Fruit fly (Drosophila melanogaster) whole organism, embryonic: ENCODE data around the gene CG5157.
A peak's percentile ranks its signal among the peaks of the same experiment; 100 is the strongest.

Experiments used
- CG1233 ChIP-seq: fragments of 200-800 bp; sonication (Bioruptor generic); optimal IDR thresholded peaks from 4 replicates; lab custom pipeline; 2018; ENCODE audit warnings: missing biosample characterization, mild to moderate bottlenecking, missing genetic modification characterization
- CG12659 ChIP-seq: fragments of 200-800 bp; sonication (Bioruptor generic); optimal IDR thresholded peaks from 3 replicates; lab custom pipeline; 2017; ENCODE audit warnings: mild to moderate bottlenecking, missing biosample characterization, missing genetic modification reagents, missing genetic modification characterization
- CG16779 ChIP-seq: fragments of 200-800 bp; sonication (Bioruptor generic); IDR thresholded peaks from 2 replicates; pipeline ENCODE4 v1.3.6; 2022; ENCODE audit warnings: missing biosample characterization, missing genetic modification characterization
- CG16813 ChIP-seq: fragments of 200-800 bp; sonication (Bioruptor generic); IDR thresholded peaks from 3 replicates; pipeline ENCODE4 v1.3.6; 2022; ENCODE audit warnings: missing biosample characterization, missing genetic modification characterization; ENCODE audit not compliant: partially characterized antibody
- CG1792 ChIP-seq: fragments of 200-800 bp; sonication (Bioruptor generic); optimal IDR thresholded peaks from 2 replicates; lab custom pipeline; 2016; ENCODE audit warnings: missing biosample characterization, missing genetic modification characterization
- CG18262 ChIP-seq: fragments of 200-800 bp; optimal IDR thresholded peaks from 3 replicates; lab custom pipeline; 2019; ENCODE audit warnings: missing biosample characterization, mild to moderate bottlenecking, missing genetic modification characterization, moderate library complexity
- CG2199 ChIP-seq: fragments of 200-800 bp; sonication (Bioruptor generic); IDR thresholded peaks from 3 replicates; pipeline ENCODE4 v1.3.6; 2022; ENCODE audit warnings: missing biosample characterization, missing genetic modification characterization
- CG30403 ChIP-seq: fragments of 200-800 bp; sonication (Bioruptor generic); optimal IDR thresholded peaks from 3 replicates; lab custom pipeline; 2016; ENCODE audit warnings: missing biosample characterization, missing genetic modification characterization
- CG32532 ChIP-seq: fragments of 200-800 bp; sonication (Bioruptor generic); IDR thresholded peaks from 2 replicates; pipeline ENCODE4 v1.3.6; 2022; ENCODE audit warnings: missing biosample characterization, missing genetic modification characterization
- CG4328 ChIP-seq: fragments of 200-800 bp; sonication (Bioruptor generic); optimal IDR thresholded peaks from 3 replicates; lab custom pipeline; 2017; ENCODE audit warnings: missing biosample characterization, missing genetic modification reagents, missing genetic modification characterization
- CG4730 ChIP-seq: fragments of 200-800 bp; sonication (Bioruptor generic); IDR thresholded peaks from 2 replicates; pipeline ENCODE4 v1.3.6; 2022; ENCODE audit warnings: missing biosample characterization, missing genetic modification characterization
- CG6683 ChIP-seq: fragments of 200-800 bp; sonication (Bioruptor generic); optimal IDR thresholded peaks from 2 replicates; lab custom pipeline; 2017; ENCODE audit warnings: missing biosample characterization, mild to moderate bottlenecking, missing genetic modification characterization, missing genetic modification reagents
- CG6854 ChIP-seq: fragments of 200-800 bp; sonication (Bioruptor generic); optimal IDR thresholded peaks from 3 replicates; lab custom pipeline; 2017; ENCODE audit warnings: missing biosample characterization, mild to moderate bottlenecking, missing genetic modification characterization
- CG8944 ChIP-seq: fragments of 200-800 bp; sonication (Bioruptor generic); optimal IDR thresholded peaks from 3 replicates; lab custom pipeline; 2016; ENCODE audit warnings: missing biosample characterization, missing genetic modification characterization
- CG9609 ChIP-seq: fragments of 200-800 bp; sonication (Bioruptor generic); optimal IDR thresholded peaks from 3 replicates; lab custom pipeline; 2016; ENCODE audit warnings: missing biosample characterization, missing genetic modification characterization
- CTCF ChIP-seq: fragments of 200-800 bp; sonication (Bioruptor generic); optimal IDR thresholded peaks from 2 replicates; lab custom pipeline; 2017; ENCODE audit warnings: missing biosample characterization, mild to moderate bottlenecking, missing genetic modification characterization, moderate library complexity
- D19A ChIP-seq: fragments of 200-800 bp; optimal IDR thresholded peaks from 3 replicates; lab custom pipeline; 2019; ENCODE audit warnings: missing biosample characterization, mild to moderate bottlenecking, missing genetic modification characterization, moderate library complexity
- Dad ChIP-seq: fragments of 200-800 bp; sonication (Bioruptor generic); optimal IDR thresholded peaks from 3 replicates; lab custom pipeline; 2016; ENCODE audit warnings: missing biosample characterization, missing genetic modification characterization
- Dref ChIP-seq: fragments of 200-800 bp; sonication (Bioruptor generic); IDR thresholded peaks from 2 replicates; pipeline ENCODE4 v1.3.6; 2022; ENCODE audit warnings: missing biosample characterization, missing genetic modification characterization
- Elba2 ChIP-seq: fragments of 200-800 bp; sonication (Bioruptor generic); optimal IDR thresholded peaks from 3 replicates; lab custom pipeline; 2016; ENCODE audit warnings: missing biosample characterization, missing genetic modification characterization
- H15 ChIP-seq: fragments of 200-800 bp; sonication (Bioruptor generic); IDR thresholded peaks from 3 replicates; pipeline ENCODE4 v1.3.6; 2022; ENCODE audit warnings: missing biosample characterization, missing genetic modification characterization
- HLH3B ChIP-seq: fragments of 200-800 bp; sonication (Bioruptor generic); IDR thresholded peaks from 2 replicates; pipeline ENCODE4 v1.3.6; 2022; ENCODE audit warnings: missing biosample characterization, missing genetic modification characterization
- Hand ChIP-seq: fragments of 200-800 bp; sonication (Bioruptor generic); optimal IDR thresholded peaks from 2 replicates; lab custom pipeline; 2017; ENCODE audit warnings: mild to moderate bottlenecking, missing biosample characterization, missing genetic modification reagents, missing genetic modification characterization
- Kr ChIP-seq: fragments of 200-800 bp; sonication (Bioruptor generic); optimal IDR thresholded peaks from 2 replicates; lab custom pipeline; 2017; ENCODE audit warnings: missing biosample characterization, mild to moderate bottlenecking, missing genetic modification characterization
- Myb ChIP-seq: fragments of 200-800 bp; sonication (Bioruptor generic); optimal IDR thresholded peaks from 2 replicates; lab custom pipeline; 2016; ENCODE audit warnings: missing biosample characterization, missing genetic modification characterization
- Poxn ChIP-seq: fragments of 200-800 bp; sonication (Bioruptor generic); IDR thresholded peaks from 2 replicates; pipeline ENCODE4 v1.3.6; 2022; ENCODE audit warnings: missing biosample characterization, missing genetic modification characterization
- Ravus ChIP-seq: fragments of 200-800 bp; sonication (Bioruptor generic); IDR thresholded peaks from 2 replicates; pipeline ENCODE4 v1.3.6; 2022; ENCODE audit warnings: missing biosample characterization, missing genetic modification characterization
- Sin3A ChIP-seq: fragments of >200 bp; optimal IDR thresholded peaks from 2 replicates; lab custom pipeline; 2018
- Sox100B ChIP-seq: fragments of 200-800 bp; sonication (Bioruptor generic); optimal IDR thresholded peaks from 3 replicates; lab custom pipeline; 2018; ENCODE audit warnings: missing biosample characterization, mild to moderate bottlenecking, missing genetic modification characterization
- Sox102F ChIP-seq: fragments of 200-800 bp; sonication (Bioruptor generic); optimal IDR thresholded peaks from 2 replicates; lab custom pipeline; 2018; ENCODE audit warnings: missing biosample characterization, mild to moderate bottlenecking, missing genetic modification characterization, moderate library complexity
- ap ChIP-seq: fragments of 200-800 bp; sonication (Bioruptor generic); IDR thresholded peaks from 2 replicates; pipeline ENCODE4 v1.3.6; 2022; ENCODE audit warnings: missing biosample characterization, missing genetic modification characterization
- az2 ChIP-seq: fragments of 200-800 bp; sonication (Bioruptor generic); optimal IDR thresholded peaks from 3 replicates; lab custom pipeline; 2016; ENCODE audit warnings: missing biosample characterization, missing genetic modification characterization
- bab2 ChIP-seq: fragments of 200-800 bp; sonication (Bioruptor generic); optimal IDR thresholded peaks from 2 replicates; lab custom pipeline; 2016; ENCODE audit warnings: missing biosample characterization, missing genetic modification characterization
- cg ChIP-seq: fragments of 200-800 bp; sonication (Bioruptor generic); optimal IDR thresholded peaks from 3 replicates; lab custom pipeline; 2019; ENCODE audit warnings: missing biosample characterization, mild to moderate bottlenecking, missing genetic modification characterization, moderate library complexity
- chm ChIP-seq: fragments of 200-800 bp; sonication (Bioruptor generic); IDR thresholded peaks from 2 replicates; pipeline ENCODE4 v1.3.6; 2022; ENCODE audit warnings: missing biosample characterization, missing genetic modification characterization
- dmrt99B ChIP-seq: fragments of 200-800 bp; sonication (Bioruptor generic); optimal IDR thresholded peaks from 2 replicates; lab custom pipeline; 2018; ENCODE audit warnings: missing biosample characterization, mild to moderate bottlenecking, missing genetic modification characterization, moderate library complexity
- dysf ChIP-seq: fragments of 200-800 bp; sonication (Bioruptor generic); IDR thresholded peaks from 3 replicates; pipeline ENCODE4 v1.3.6; 2022; ENCODE audit warnings: missing biosample characterization, missing genetic modification characterization
- eve ChIP-seq, 2 experiments: fragments of >200 bp; optimal IDR thresholded peaks; 2 replicates each; lab custom pipeline; 2017; ENCODE audit warnings: missing biosample characterization in 2 of 2, missing genetic modification characterization in 2 of 2
- fd64A ChIP-seq: fragments of 200-800 bp; sonication (Bioruptor generic); optimal IDR thresholded peaks from 3 replicates; lab custom pipeline; 2018; ENCODE audit warnings: missing biosample characterization, mild to moderate bottlenecking, missing genetic modification characterization
- fd96Cb ChIP-seq: fragments of 200-800 bp; sonication (Bioruptor generic); optimal IDR thresholded peaks from 2 replicates; lab custom pipeline; 2018; ENCODE audit warnings: missing biosample characterization, mild to moderate bottlenecking, missing genetic modification characterization, moderate library complexity
- fu2 ChIP-seq: fragments of 200-800 bp; sonication (Bioruptor generic); optimal IDR thresholded peaks from 2 replicates; lab custom pipeline; 2016; ENCODE audit warnings: missing biosample characterization, missing genetic modification characterization
- grn ChIP-seq: fragments of 200-800 bp; sonication (Bioruptor generic); optimal IDR thresholded peaks from 3 replicates; lab custom pipeline; 2017; ENCODE audit warnings: missing biosample characterization, missing genetic modification characterization
- her ChIP-seq: fragments of 200-800 bp; sonication (Bioruptor generic); optimal IDR thresholded peaks from 2 replicates; lab custom pipeline; 2016; ENCODE audit warnings: missing biosample characterization, missing genetic modification characterization
- pb ChIP-seq: fragments of 200-800 bp; sonication (Bioruptor generic); optimal IDR thresholded peaks from 3 replicates; lab custom pipeline; 2016; ENCODE audit warnings: missing biosample characterization, missing genetic modification characterization
- repo ChIP-seq: fragments of 200-800 bp; sonication (Bioruptor generic); optimal IDR thresholded peaks from 2 replicates; lab custom pipeline; 2016; ENCODE audit warnings: missing biosample characterization, missing genetic modification characterization
- slp2 ChIP-seq: fragments of 200-800 bp; sonication (Bioruptor generic); optimal IDR thresholded peaks from 2 replicates; lab custom pipeline; 2016; ENCODE audit warnings: missing biosample characterization, missing genetic modification characterization
- tll ChIP-seq, 2 experiments: fragments of 200-800 bp in 1 of 2; fragments of >200 bp in 1 of 2; sonication (Bioruptor generic) in 1 of 2; optimal IDR thresholded peaks; 2 replicates each; lab custom pipeline; 2017 to 2019; ENCODE audit warnings: missing biosample characterization in 2 of 2, missing genetic modification characterization in 2 of 2, mild to moderate bottlenecking in 1 of 2, moderate library complexity in 1 of 2
- ttk ChIP-seq: fragments of 200-800 bp; sonication (Bioruptor generic); IDR thresholded peaks from 2 replicates; pipeline ENCODE4 v2.1.2; 2022; ENCODE audit warnings: missing biosample characterization, missing genetic modification characterization
- tx ChIP-seq: fragments of 200-800 bp; sonication (Bioruptor generic); optimal IDR thresholded peaks from 2 replicates; lab custom pipeline; 2016; ENCODE audit warnings: missing biosample characterization, missing genetic modification characterization
- yki ChIP-seq: fragments of >200 bp; optimal IDR thresholded peaks from 3 replicates; lab custom pipeline; 2018
- zf30C ChIP-seq: fragments of 200-800 bp; sonication (Bioruptor generic); optimal IDR thresholded peaks from 3 replicates; lab custom pipeline; 2018; ENCODE audit warnings: missing biosample characterization, mild to moderate bottlenecking, missing genetic modification characterization

The CG5157 gene

dm6 chr3L:16113607-16114337 lies 23.9 kb downstream of the CG5157 start (continued):
- TF ChIP-seq CG4730 (GFP tag; lab: Robert Waterston, UW) (peak; percentile 52; the same call in 1 of the 2 replicates), CG16813 (GFP tag; lab: Robert Waterston, UW) (peak; percentile 70), Ravus (GFP tag; lab: Robert Waterston, UW) (no peak; the same call in 1 of the 2 replicates), grn (no peak), Sin3A (peak; percentile 62), zf30C (GFP tag; lab: Kevin White, UChicago) (no peak), chm (GFP tag; lab: Robert Waterston, UW) (peak; percentile 88), CG2199 (peak; percentile 78; the same call in 2 of the 3 replicates), CG1233 (GFP tag; lab: Kevin White, UChicago) (peak; percentile 79), Sox102F (no peak), Kr (GFP tag; lab: Kevin White, UChicago) (no peak), Dad (GFP tag; lab: Kevin White, UChicago) (peak; percentile 83), tll (GFP tag; optimal IDR thresholded peaks at IDR 0.05; lab: Kevin White, UChicago) (peak in 1 of 2 experiments; percentile 59), CG1792 (peak; percentile 86), dmrt99B (tag; lab: Kevin White, UChicago) (no peak), Poxn (0 out of 2 replicates have a peak, but pooled peaks have one; percentile 34), CG6854 (GFP tag; lab: Kevin White, UChicago) (peak; percentile 73), CG12659 (GFP tag; lab: Kevin White, UChicago) (peak; percentile 98), fu2 (GFP tag; lab: Kevin White, UChicago) (peak; percentile 82), CG8944 (GFP tag; lab: Kevin White, UChicago) (peak; percentile 75), ttk (GFP tag; lab: Robert Waterston, UW) (peak; percentile 63), dysf (GFP tag; lab: Robert Waterston, UW) (peak; percentile 85), H15 (GFP tag; lab: Robert Waterston, UW) (no peak; the same call in 2 of the 3 replicates), CG16779 (GFP tag; lab: Robert Waterston, UW) (no peak), Dref (GFP tag; lab: Robert Waterston, UW) (peak; percentile 46), CG30403 (peak; percentile 90), Hand (GFP tag; lab: Kevin White, UChicago) (peak; percentile 78), Elba2 (no peak), CG6683 (GFP tag; lab: Kevin White, UChicago) (peak; percentile 76), CG9609 (GFP tag; lab: Kevin White, UChicago) (peak; percentile 85), Myb (GFP tag; lab: Kevin White, UChicago) (peak; percentile 33), eve (GFP tag; optimal IDR thresholded peaks at IDR 0.05; lab: Kevin White, UChicago) (no peak), CTCF (GFP tag; lab: Kevin White, UChicago) (no peak), pb (GFP tag; lab: Kevin White, UChicago) (peak; percentile 82), HLH3B (GFP tag; lab: Robert Waterston, UW) (peak; percentile 75), fd96Cb (tag; lab: Kevin White, UChicago) (peak; percentile 69), yki (lab: Kevin White, UChicago) (no peak), ap (GFP tag; lab: Robert Waterston, UW) (peak; percentile 57), cg (GFP tag; lab: Kevin White, UChicago) (peak; percentile 81), CG18262 (tag; lab: Kevin White, UChicago) (peak; percentile 83), az2 (GFP tag; lab: Kevin White, UChicago) (peak; percentile 70), repo (peak; percentile 58), CG32532 (peak; percentile 88), her (GFP tag; lab: Kevin White, UChicago) (peak; percentile 59), CG4328 (GFP tag; lab: Kevin White, UChicago) (peak; percentile 89), fd64A (peak; percentile 5), D19A (tag; lab: Kevin White, UChicago) (peak; percentile 66), slp2 (GFP tag; lab: Kevin White, UChicago) (peak; percentile 65), Sox100B (no peak), bab2 (GFP tag; lab: Kevin White, UChicago) (peak; percentile 89), tx (peak; percentile 83)
